Worm (Caenorhabditis elegans) whole organism, L4 larva: ENCODE data around the gene T10B9.9.

Experiments used
- D1046.2 ChIP-seq: fragments of 200-800 bp; sonication (Bioruptor generic); IDR thresholded peaks from 2 replicates; pipeline ENCODE4 v1.3.6; 2022; ENCODE audit warnings: missing genetic modification characterization, missing compliant biosample characterization
- F49E8.2 ChIP-seq: sonication (generic microtip); optimal IDR thresholded peaks from 2 replicates; lab custom pipeline; 2016; ENCODE audit warnings: missing compliant biosample characterization, mild to moderate bottlenecking, missing genetic modification characterization, borderline replicate concordance
- T20F7.1 ChIP-seq: fragments of 200-800 bp; sonication (Bioruptor generic); optimal IDR thresholded peaks from 2 replicates; lab custom pipeline; 2018; ENCODE audit warnings: mild to moderate bottlenecking, missing genetic modification characterization, missing compliant biosample characterization
- T26A8.4 ChIP-seq: fragments of 200-800 bp; sonication (Bioruptor generic); IDR thresholded peaks from 2 replicates; pipeline ENCODE4 v1.3.6; 2022; ENCODE audit warnings: missing genetic modification characterization, missing compliant biosample characterization
- ZK546.5 ChIP-seq, 2 experiments: sonication (generic microtip); optimal IDR thresholded peaks; 2 replicates each; lab custom pipeline; 2017; ENCODE audit warnings: missing biosample characterization in 2 of 2, missing genetic modification characterization in 2 of 2
- aha-1 ChIP-seq: fragments of 150-350 bp; peaks from one replicate; lab custom pipeline; 2014; ENCODE audit warnings: missing biosample characterization, missing genetic modification characterization
- aly-2 ChIP-seq: sonication (generic microtip); optimal IDR thresholded peaks from 2 replicates; lab custom pipeline; 2018; ENCODE audit warnings: missing biosample characterization, missing genetic modification characterization
- attf-4 ChIP-seq: sonication (generic microtip); optimal IDR thresholded peaks from 3 replicates; lab custom pipeline; 2017; ENCODE audit warnings: missing biosample characterization, missing genetic modification characterization
- ceh-28 ChIP-seq: fragments of 150-350 bp; optimal IDR thresholded peaks from 2 replicates; lab custom pipeline; 2014; ENCODE audit warnings: missing biosample characterization, missing genetic modification reagents, missing genetic modification characterization
- ceh-32 ChIP-seq: sonication (generic microtip); optimal IDR thresholded peaks from 2 replicates; lab custom pipeline; 2016; ENCODE audit warnings: mild to moderate bottlenecking, missing genetic modification characterization, missing compliant biosample characterization; ENCODE audit not compliant: poor library complexity
- cey-2 ChIP-seq: sonication (generic microtip); optimal IDR thresholded peaks from 3 replicates; lab custom pipeline; 2017; ENCODE audit warnings: missing genetic modification characterization, mild to moderate bottlenecking, missing compliant biosample characterization, antibody characterized with exemption, borderline replicate concordance; ENCODE audit not compliant: insufficient read depth
- ctbp-1 ChIP-seq: fragments of 200-800 bp; sonication (Bioruptor generic); IDR thresholded peaks from 2 replicates; pipeline ENCODE4 v1.3.6; 2022; ENCODE audit warnings: missing genetic modification reagents, missing genetic modification characterization, missing compliant biosample characterization
- daf-16 ChIP-seq, 3 experiments: sonication (generic microtip); optimal IDR thresholded peaks; 2 replicates each; lab custom pipeline; 2016 to 2017; ENCODE audit warnings: missing genetic modification characterization in 3 of 3, missing genetic modification reagents in 3 of 3, mild to moderate bottlenecking in 2 of 3, missing compliant biosample characterization in 2 of 3, missing biosample characterization in 1 of 3, moderate library complexity in 1 of 3
- daf-19 ChIP-seq: fragments of 200-800 bp; sonication (Bioruptor generic); conservative IDR thresholded peaks from 2 replicates; pipeline ENCODE4 v1.3.6; 2022; ENCODE audit warnings: missing genetic modification characterization, missing compliant biosample characterization
- dmd-6 ChIP-seq: fragments of 200-800 bp; sonication (Bioruptor generic); IDR thresholded peaks from 2 replicates; pipeline ENCODE4 v1.3.6; 2022; ENCODE audit warnings: missing genetic modification reagents, missing genetic modification characterization, missing compliant biosample characterization
- dmd-8 ChIP-seq: fragments of 200-800 bp; sonication (Bioruptor generic); IDR thresholded peaks from 2 replicates; pipeline ENCODE4 v1.3.6; 2022; ENCODE audit warnings: missing genetic modification characterization, missing compliant biosample characterization
- dmd-9 ChIP-seq: fragments of 200-800 bp; sonication (Bioruptor generic); IDR thresholded peaks from 2 replicates; pipeline ENCODE4 v1.3.6; 2022; ENCODE audit warnings: missing genetic modification reagents, missing genetic modification characterization, missing compliant biosample characterization
- duxl-1 ChIP-seq: sonication (generic microtip); optimal IDR thresholded peaks from 2 replicates; lab custom pipeline; 2016; ENCODE audit warnings: mild to moderate bottlenecking, missing genetic modification characterization, moderate library complexity, missing compliant biosample characterization; ENCODE audit not compliant: poor library complexity
- dve-1 ChIP-seq: sonication (generic microtip); optimal IDR thresholded peaks from 2 replicates; lab custom pipeline; 2017; ENCODE audit warnings: antibody characterized with exemption, mild to moderate bottlenecking, missing genetic modification characterization, missing compliant biosample characterization; ENCODE audit not compliant: insufficient read depth
- egl-27 ChIP-seq: sonication (generic microtip); optimal IDR thresholded peaks from 3 replicates; lab custom pipeline; 2017; ENCODE audit warnings: missing biosample characterization, missing genetic modification reagents, missing genetic modification characterization
- fkh-10 ChIP-seq: fragments of 150-350 bp; optimal IDR thresholded peaks from 2 replicates; lab custom pipeline; 2014; ENCODE audit warnings: missing biosample characterization, missing genetic modification reagents, missing genetic modification characterization
- hif-1 ChIP-seq, 2 experiments: sonication (generic microtip); optimal IDR thresholded peaks; 2 replicates each; lab custom pipeline; 2016 to 2017; ENCODE audit warnings: missing compliant biosample characterization in 2 of 2, missing genetic modification characterization in 2 of 2, missing genetic modification reagents in 2 of 2, missing genotype in 2 of 2, mild to moderate bottlenecking in 1 of 2
- hmg-1.1 ChIP-seq: fragments of 200-800 bp; sonication (Bioruptor generic); IDR thresholded peaks from 2 replicates; pipeline ENCODE4 v1.3.6; 2022; ENCODE audit warnings: missing genetic modification reagents, missing genetic modification characterization, missing compliant biosample characterization
- lin-39 ChIP-seq: fragments of 150-350 bp; optimal IDR thresholded peaks from 2 replicates; lab custom pipeline; 2014; ENCODE audit warnings: missing biosample characterization, missing genetic modification reagents, missing genetic modification characterization
- mep-1 ChIP-seq: fragments of 150-350 bp; sonication (generic microtip); optimal IDR thresholded peaks from 3 replicates; lab custom pipeline; 2014; ENCODE audit warnings: missing biosample characterization, missing genetic modification characterization
- mes-2 ChIP-seq: sonication (generic microtip); optimal IDR thresholded peaks from 2 replicates; lab custom pipeline; 2016; ENCODE audit warnings: missing genotype, mild to moderate bottlenecking, missing genetic modification characterization, missing compliant biosample characterization; ENCODE audit not compliant: poor library complexity, severe bottlenecking
- nhr-10 ChIP-seq: fragments of 150-350 bp; optimal IDR thresholded peaks from 2 replicates; lab custom pipeline; 2014; ENCODE audit warnings: missing biosample characterization, missing genetic modification characterization
- nhr-102 ChIP-seq: sonication (generic microtip); optimal IDR thresholded peaks from 2 replicates; lab custom pipeline; 2016; ENCODE audit warnings: mild to moderate bottlenecking, missing genetic modification characterization, moderate library complexity, missing compliant biosample characterization
- nhr-111 ChIP-seq: fragments of 200-800 bp; sonication (Bioruptor generic); optimal IDR thresholded peaks from 2 replicates; lab custom pipeline; 2018; ENCODE audit warnings: mild to moderate bottlenecking, missing genetic modification characterization, missing compliant biosample characterization
- nhr-28 ChIP-seq: fragments of 150-350 bp; optimal IDR thresholded peaks from 2 replicates; lab custom pipeline; 2014; ENCODE audit warnings: missing biosample characterization, missing genetic modification characterization
- nhr-6 ChIP-seq: fragments of 150-350 bp; optimal IDR thresholded peaks from 2 replicates; lab custom pipeline; 2014; ENCODE audit warnings: missing biosample characterization, missing genetic modification characterization
- nhr-77 ChIP-seq: fragments of 150-350 bp; optimal IDR thresholded peaks from 2 replicates; lab custom pipeline; 2014; ENCODE audit warnings: missing biosample characterization, missing genetic modification characterization
- pqm-1 ChIP-seq: sonication (generic microtip); optimal IDR thresholded peaks from 2 replicates; lab custom pipeline; 2017; ENCODE audit warnings: missing biosample characterization, missing genetic modification characterization
- rbr-2 ChIP-seq: sonication (generic microtip); optimal IDR thresholded peaks from 2 replicates; lab custom pipeline; 2016; ENCODE audit warnings: missing genotype, missing genetic modification characterization, missing compliant biosample characterization
- sdz-12 ChIP-seq: fragments of 200-800 bp; sonication (Bioruptor generic); optimal IDR thresholded peaks from 2 replicates; lab custom pipeline; 2018; ENCODE audit warnings: mild to moderate bottlenecking, missing genetic modification characterization, missing compliant biosample characterization
- skn-1 ChIP-seq: fragments of 150-350 bp; optimal IDR thresholded peaks from 2 replicates; lab custom pipeline; 2014; ENCODE audit warnings: missing biosample characterization, missing genetic modification characterization
- snpc-1.2 ChIP-seq: fragments of 200-800 bp; sonication (Bioruptor generic); IDR thresholded peaks from 2 replicates; pipeline ENCODE4 v1.3.6; 2022; ENCODE audit warnings: missing genetic modification reagents, missing genetic modification characterization, missing compliant biosample characterization
- snpc-4 ChIP-seq: fragments of 150-350 bp; optimal IDR thresholded peaks from 2 replicates; lab custom pipeline; 2014; ENCODE audit warnings: missing biosample characterization, missing genetic modification characterization
- tra-1 ChIP-seq: fragments of 200-800 bp; sonication (Bioruptor generic); IDR thresholded peaks from 2 replicates; pipeline ENCODE4 v1.3.6; 2022; ENCODE audit warnings: missing genetic modification reagents, missing genetic modification characterization, missing compliant biosample characterization
- unc-130 ChIP-seq: sonication (generic microtip); optimal IDR thresholded peaks from 2 replicates; lab custom pipeline; 2016; ENCODE audit warnings: missing genetic modification reagents, missing genetic modification characterization, missing compliant biosample characterization
- unc-62 ChIP-seq, 3 experiments: fragments of 150-350 bp in 1 of 3; sonication (generic microtip); optimal IDR thresholded peaks in 2 of 3; peaks in 1 of 3; 1 replicate in 1 of 3; 2 replicates in 2 of 3; lab custom pipeline; 2014 to 2017; ENCODE audit warnings: missing biosample characterization in 3 of 3, missing genetic modification characterization in 3 of 3, missing genetic modification reagents in 3 of 3, missing genotype in 1 of 3
- zag-1 ChIP-seq: fragments of 150-350 bp; optimal IDR thresholded peaks from 2 replicates; lab custom pipeline; 2014; ENCODE audit warnings: missing biosample characterization, missing genetic modification characterization
- zip-2 ChIP-seq: fragments of 150-350 bp; optimal IDR thresholded peaks from 2 replicates; lab custom pipeline; 2014; ENCODE audit warnings: missing biosample characterization, missing genetic modification characterization
- ztf-11 ChIP-seq: fragments of 150-350 bp; optimal IDR thresholded peaks from 2 replicates; lab custom pipeline; 2014; ENCODE audit warnings: missing biosample characterization, missing genetic modification characterization
- ztf-7 ChIP-seq: fragments of 150-350 bp; optimal IDR thresholded peaks from 2 replicates; lab custom pipeline; 2014; ENCODE audit warnings: missing biosample characterization, missing genetic modification characterization

Gene T10B9.9

DNA sequence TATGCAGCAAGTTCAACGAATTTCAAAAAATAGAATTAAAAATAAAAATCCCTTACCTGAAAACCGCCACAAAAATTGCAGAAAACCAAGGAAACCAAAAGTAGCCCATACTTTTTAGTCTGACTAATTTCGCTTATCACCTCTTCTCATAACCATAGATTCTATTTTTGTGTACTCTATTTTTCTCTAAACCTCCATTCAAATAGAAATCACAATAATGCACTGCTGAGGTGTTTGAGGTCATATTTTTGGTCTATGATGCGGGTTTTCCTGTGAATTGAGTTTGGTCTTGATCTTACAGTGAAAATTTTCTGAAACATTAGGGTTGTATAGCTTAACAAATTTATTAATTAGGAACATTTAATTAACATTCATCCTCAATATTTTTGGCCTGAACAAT, 6.2 kb upstream of the T10B9.9 start, which contains the start of gene cyp-13A1:
Gene cyp-13A1, minus strand, starts transcription at position 156 of the 400 bp plus-strand sequence.
- TF ChIP-seq zip-2 (no peak), nhr-6 (tag; lab: Kevin White, UChicago) (no peak), ZK546.5 (tag; optimal IDR thresholded peaks at IDR 0.05; lab: Kevin White, UChicago) (no peak), nhr-10 (tag; lab: Kevin White, UChicago) (no peak), ceh-28 (no peak), aha-1 (tag; lab: Kevin White, UChicago) (no peak), T20F7.1 (GFP tag; lab: Kevin White, UChicago) (no peak), dve-1 (tag; lab: Kevin White, UChicago) (peak; percentile 6), nhr-28 (peak; percentile 64), skn-1 (tag; lab: Kevin White, UChicago) (no peak), ztf-11 (no peak), unc-130 (GFP tag; lab: Kevin White, UChicago) (no peak), nhr-111 (GFP tag; lab: Kevin White, UChicago) (no peak), mep-1 (no peak), rbr-2 (no peak), cey-2 (tag; lab: Kevin White, UChicago) (no peak), daf-16 (GFP tag; optimal IDR thresholded peaks at IDR 0.05; lab: Kevin White, UChicago) (no peak), daf-16 (tag; optimal IDR thresholded peaks at IDR 0.05; lab: Kevin White, UChicago) (no peak), F49E8.2 (no peak), ctbp-1 (GFP tag; lab: Robert Waterston, UW) (no peak), lin-39 (tag; lab: Kevin White, UChicago) (no peak), unc-62 (GFP tag; optimal IDR thresholded peaks at IDR 0.05 in 1 of 2; lab: Kevin White, UChicago) (peak in 1 of 2 experiments; percentile 87), unc-62 (tag; optimal IDR thresholded peaks at IDR 0.05; lab: Kevin White, UChicago) (no peak), pqm-1 (peak; percentile 27), ceh-32 (no peak), duxl-1 (tag; lab: Kevin White, UChicago) (no peak), dmd-9 (GFP tag; lab: Robert Waterston, UW) (no peak), snpc-1.2 (GFP tag; lab: Robert Waterston, UW) (no peak), tra-1 (GFP tag; lab: Robert Waterston, UW) (no peak), hmg-1.1 (GFP tag; lab: Robert Waterston, UW) (no peak), aly-2 (tag; lab: Kevin White, UChicago) (no peak), ztf-7 (tag; lab: Kevin White, UChicago) (no peak), dmd-8 (GFP tag; lab: Robert Waterston, UW) (no peak), nhr-77 (tag; lab: Kevin White, UChicago) (peak; percentile 27), dmd-6 (peak; percentile 67; the same call in 1 of the 2 replicates), T26A8.4 (GFP tag; lab: Robert Waterston, UW) (no peak), sdz-12 (GFP tag; lab: Kevin White, UChicago) (no peak), zag-1 (tag; lab: Kevin White, UChicago) (no peak), nhr-102 (tag; lab: Kevin White, UChicago) (peak; percentile 15), mes-2 (no peak)
- TF ChIP-seq, all 104 proteins: peak for 7

DNA sequence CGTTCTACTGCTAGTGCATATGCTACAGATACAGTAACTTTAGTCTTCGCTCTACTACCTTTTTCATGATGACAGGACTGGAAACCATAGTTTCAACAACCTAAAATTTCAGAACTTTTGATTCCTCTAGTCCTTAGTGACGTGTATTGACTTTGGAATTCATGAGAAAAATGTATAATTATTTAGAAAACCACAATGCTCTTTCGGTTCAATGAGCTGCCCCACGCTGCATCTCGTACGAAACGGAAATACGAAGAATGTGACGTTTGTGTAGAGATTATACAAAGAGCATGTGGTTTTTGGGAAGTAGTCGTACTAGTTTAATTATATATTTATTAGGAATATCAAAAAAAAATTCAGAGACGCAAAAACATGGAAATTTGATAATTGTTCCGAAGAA, 2.8 kb upstream of the T10B9.9 start:
- no peak for TF ChIP-seq nhr-10 (tag; lab: Kevin White, UChicago)
- no peak for TF ChIP-seq hif-1 (tag; optimal IDR thresholded peaks at IDR 0.05; lab: Kevin White, UChicago)
- no peak for TF ChIP-seq hmg-1.1 (GFP tag; lab: Robert Waterston, UW)
- no peak for TF ChIP-seq fkh-10 (GFP tag; lab: Kevin White, UChicago)
- no peak for TF ChIP-seq attf-4
- TF ChIP-seq daf-19 (GFP tag; lab: Robert Waterston, UW) = no peak
- peak in 1 of 2 experiments; percentile 19 for TF ChIP-seq unc-62 (GFP tag; optimal IDR thresholded peaks at IDR 0.05 in 1 of 2; lab: Kevin White, UChicago)
- no peak for TF ChIP-seq unc-62 (tag; optimal IDR thresholded peaks at IDR 0.05; lab: Kevin White, UChicago)
- TF ChIP-seq aha-1 (tag; lab: Kevin White, UChicago) = peak; percentile 9
- TF ChIP-seq snpc-4 = no peak
- TF ChIP-seq F49E8.2 = no peak
- no peak for TF ChIP-seq egl-27 (tag; lab: Kevin White, UChicago)
- TF ChIP-seq D1046.2 (GFP tag; lab: Robert Waterston, UW) = no peak
- TF ChIP-seq, all 104 proteins: peak for 2
